Fruit fly (Drosophila melanogaster) whole organism, prepupa: ENCODE data around the gene Bdbt.

Source experiments
- Blimp-1 ChIP-seq: fragments of 200-800 bp; sonication (Bioruptor generic); optimal IDR thresholded peaks from 3 replicates; lab custom pipeline; 2017; ENCODE audit warnings: missing biosample characterization, missing genetic modification characterization, mild to moderate bottlenecking, moderate library complexity, missing genetic modification reagents
- CG10631 ChIP-seq: fragments of 200-800 bp; sonication (Bioruptor generic); optimal IDR thresholded peaks from 2 replicates; lab custom pipeline; 2016; ENCODE audit warnings: missing biosample characterization, missing genetic modification characterization
- CG11294 ChIP-seq: fragments of 200-800 bp; sonication (Bioruptor generic); IDR thresholded peaks from 2 replicates; pipeline ENCODE4 v1.3.6; 2022; ENCODE audit warnings: missing biosample characterization, missing genetic modification characterization
- CG1621 ChIP-seq: fragments of 200-800 bp; sonication (Bioruptor generic); optimal IDR thresholded peaks from 3 replicates; lab custom pipeline; 2018; ENCODE audit warnings: missing biosample characterization, mild to moderate bottlenecking, missing genetic modification characterization
- CG31627 ChIP-seq: fragments of 200-800 bp; sonication (Bioruptor generic); optimal IDR thresholded peaks from 3 replicates; lab custom pipeline; 2016; ENCODE audit warnings: missing biosample characterization, missing genetic modification characterization
- CG3919 ChIP-seq: fragments of 200-800 bp; sonication (Bioruptor generic); optimal IDR thresholded peaks from 3 replicates; lab custom pipeline; 2016; ENCODE audit warnings: missing biosample characterization, missing genetic modification characterization
- CG6163 ChIP-seq: fragments of 200-800 bp; sonication (Bioruptor generic); IDR thresholded peaks from 3 replicates; pipeline ENCODE4 v1.3.6; 2022; ENCODE audit warnings: missing biosample characterization, missing genetic modification characterization
- CG6854 ChIP-seq: fragments of 200-800 bp; sonication (Bioruptor generic); optimal IDR thresholded peaks from 2 replicates; lab custom pipeline; 2017; ENCODE audit warnings: missing biosample characterization, mild to moderate bottlenecking, missing genetic modification characterization
- CG7368 ChIP-seq: fragments of 200-800 bp; sonication (Bioruptor generic); optimal IDR thresholded peaks from 3 replicates; lab custom pipeline; 2016; ENCODE audit warnings: missing biosample characterization, missing genetic modification characterization
- CG8119 ChIP-seq: fragments of 200-800 bp; sonication (Bioruptor generic); IDR thresholded peaks from 3 replicates; pipeline ENCODE4 v1.3.6; 2022; ENCODE audit warnings: missing biosample characterization, missing genetic modification characterization
- CG8319 ChIP-seq: fragments of 200-800 bp; sonication (Bioruptor generic); optimal IDR thresholded peaks from 3 replicates; lab custom pipeline; 2016; ENCODE audit warnings: missing biosample characterization, missing genetic modification characterization
- CG8632 ChIP-seq: fragments of 200-800 bp; sonication (Bioruptor generic); optimal IDR thresholded peaks from 3 replicates; lab custom pipeline; 2016; ENCODE audit warnings: missing biosample characterization, missing genetic modification characterization
- Eip75B ChIP-seq: fragments of 200-800 bp; sonication (Bioruptor generic); optimal IDR thresholded peaks from 3 replicates; lab custom pipeline; 2016; ENCODE audit warnings: missing biosample characterization, missing genetic modification characterization
- Ets21C ChIP-seq: fragments of 200-800 bp; sonication (Bioruptor generic); optimal IDR thresholded peaks from 3 replicates; lab custom pipeline; 2016; ENCODE audit warnings: missing biosample characterization, missing genetic modification characterization
- Ets96B ChIP-seq: fragments of 200-800 bp; optimal IDR thresholded peaks from 2 replicates; lab custom pipeline; 2019; ENCODE audit warnings: missing biosample characterization, mild to moderate bottlenecking, missing genetic modification characterization, moderate library complexity
- Hr38 ChIP-seq: sonication (Bioruptor generic); optimal IDR thresholded peaks from 2 replicates; lab custom pipeline; 2016; ENCODE audit warnings: missing biosample characterization, missing genetic modification characterization
- Lpt ChIP-seq: fragments of 200-800 bp; sonication (Bioruptor generic); optimal IDR thresholded peaks from 3 replicates; lab custom pipeline; 2016; ENCODE audit warnings: missing biosample characterization, missing genetic modification characterization
- OdsH ChIP-seq: fragments of 200-800 bp; sonication (Bioruptor generic); optimal IDR thresholded peaks from 3 replicates; lab custom pipeline; 2016; ENCODE audit warnings: missing biosample characterization, missing genetic modification characterization
- Smox ChIP-seq: fragments of 200-800 bp; sonication (Bioruptor generic); optimal IDR thresholded peaks from 3 replicates; lab custom pipeline; 2016; ENCODE audit warnings: missing biosample characterization, missing genetic modification characterization
- Sox15 ChIP-seq: fragments of 200-800 bp; sonication (Bioruptor generic); optimal IDR thresholded peaks from 3 replicates; lab custom pipeline; 2016; ENCODE audit warnings: missing biosample characterization, missing genetic modification characterization
- achi ChIP-seq: fragments of 200-800 bp; sonication (Bioruptor generic); optimal IDR thresholded peaks from 3 replicates; lab custom pipeline; 2016; ENCODE audit warnings: missing biosample characterization, missing genetic modification characterization
- acj6 ChIP-seq: fragments of 200-800 bp; sonication (Bioruptor generic); optimal IDR thresholded peaks from 3 replicates; lab custom pipeline; 2016; ENCODE audit warnings: missing biosample characterization, missing genetic modification characterization
- cyc ChIP-seq: fragments of 200-800 bp; sonication (Bioruptor generic); optimal IDR thresholded peaks from 3 replicates; lab custom pipeline; 2016; ENCODE audit warnings: missing biosample characterization, missing genetic modification characterization
- dac ChIP-seq: fragments of 200-800 bp; sonication (Bioruptor generic); optimal IDR thresholded peaks from 2 replicates; lab custom pipeline; 2017; ENCODE audit warnings: missing biosample characterization, mild to moderate bottlenecking, missing genetic modification characterization
- esn ChIP-seq: fragments of 200-800 bp; sonication (Bioruptor generic); optimal IDR thresholded peaks from 2 replicates; lab custom pipeline; 2016; ENCODE audit warnings: missing biosample characterization, mild to moderate bottlenecking, missing genetic modification characterization, moderate library complexity
- fkh ChIP-seq: fragments of 200-800 bp; sonication (Bioruptor generic); optimal IDR thresholded peaks from 3 replicates; lab custom pipeline; 2017; ENCODE audit warnings: missing biosample characterization, mild to moderate bottlenecking, missing genetic modification characterization, moderate library complexity
- lz ChIP-seq: fragments of 200-800 bp; sonication (Bioruptor generic); optimal IDR thresholded peaks from 3 replicates; lab custom pipeline; 2016; ENCODE audit warnings: missing biosample characterization, missing genetic modification characterization
- salr ChIP-seq, 2 experiments: fragments of 200-800 bp; sonication (Bioruptor generic); optimal IDR thresholded peaks; 3 replicates each; lab custom pipeline; 2016 to 2018; ENCODE audit warnings: missing biosample characterization in 2 of 2, missing genetic modification characterization in 2 of 2, mild to moderate bottlenecking in 1 of 2
- ss ChIP-seq, 2 experiments: fragments of 200-800 bp; sonication (Bioruptor generic); optimal IDR thresholded peaks; 2 replicates in 1 of 2; 3 replicates in 1 of 2; lab custom pipeline; 2017 to 2018; ENCODE audit warnings: mild to moderate bottlenecking in 2 of 2, missing biosample characterization in 2 of 2, missing genetic modification characterization in 2 of 2, moderate library complexity in 1 of 2
- svp ChIP-seq: fragments of 200-800 bp; sonication (Bioruptor generic); peaks from one replicate; lab custom pipeline; 2016; ENCODE audit warnings: missing biosample characterization, missing genetic modification characterization
- topi ChIP-seq: fragments of 200-800 bp; sonication (Bioruptor generic); optimal IDR thresholded peaks from 3 replicates; lab custom pipeline; 2016; ENCODE audit warnings: missing biosample characterization, missing genetic modification characterization
- vri ChIP-seq: fragments of 200-800 bp; sonication (Bioruptor generic); optimal IDR thresholded peaks from 3 replicates; lab custom pipeline; 2016; ENCODE audit warnings: missing biosample characterization, mild to moderate bottlenecking, missing genetic modification characterization

The Bdbt gene

DNA sequence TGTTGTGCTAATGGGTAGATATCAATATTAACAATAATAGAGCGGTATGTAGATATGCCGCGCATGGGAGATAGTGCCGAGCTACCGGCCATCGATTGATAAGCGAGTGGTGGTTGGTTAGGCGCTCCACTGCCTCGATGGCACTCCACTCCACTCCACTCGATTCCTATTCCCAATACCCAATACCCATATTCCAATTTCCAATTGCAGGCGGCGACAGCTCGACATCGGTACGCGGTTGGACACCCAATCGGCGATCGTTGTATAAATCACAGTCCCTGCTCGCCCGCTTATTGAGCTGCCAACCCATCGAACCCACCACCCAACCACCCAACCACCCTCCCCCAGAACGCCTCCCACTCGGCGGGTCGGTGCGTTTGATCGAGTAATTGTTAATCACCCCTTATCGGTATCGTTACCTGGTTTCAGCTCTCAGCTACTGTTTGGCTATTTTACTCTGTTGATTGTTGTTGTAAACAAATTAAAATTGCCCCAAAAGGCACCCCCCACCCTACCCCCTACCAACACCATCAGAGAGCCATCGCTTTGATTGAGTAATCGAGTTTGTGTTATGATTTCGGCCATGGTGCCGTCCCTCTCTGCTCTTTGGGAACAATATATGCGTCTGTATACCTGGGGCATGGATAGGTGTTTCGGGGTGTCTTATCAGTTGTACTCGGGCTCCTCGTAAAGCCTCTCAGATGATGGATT, 37.6 kb downstream of the Bdbt start, which contains the start of gene HHEX:
Gene HHEX (minus strand): TSS at position 51 of the 711 bp plus-strand sequence.
- TF ChIP-seq Eip75B (GFP tag; lab: Kevin White, UChicago) = no peak
- no peak for TF ChIP-seq dac
- TF ChIP-seq Sox15 (GFP tag; lab: Kevin White, UChicago) = no peak
- peak; percentile 56 for TF ChIP-seq fkh
- no peak for TF ChIP-seq CG8319 (GFP tag; lab: Kevin White, UChicago)
- TF ChIP-seq cyc (GFP tag; lab: Kevin White, UChicago) = no peak
- TF ChIP-seq OdsH = no peak
- TF ChIP-seq Hr38 = no peak
- no peak for TF ChIP-seq CG6854 (GFP tag; lab: Kevin White, UChicago)
- no peak for TF ChIP-seq CG11294 (GFP tag; lab: Robert Waterston, UW)
- peak; percentile 63 for TF ChIP-seq vri (GFP tag; lab: Kevin White, UChicago)

DNA sequence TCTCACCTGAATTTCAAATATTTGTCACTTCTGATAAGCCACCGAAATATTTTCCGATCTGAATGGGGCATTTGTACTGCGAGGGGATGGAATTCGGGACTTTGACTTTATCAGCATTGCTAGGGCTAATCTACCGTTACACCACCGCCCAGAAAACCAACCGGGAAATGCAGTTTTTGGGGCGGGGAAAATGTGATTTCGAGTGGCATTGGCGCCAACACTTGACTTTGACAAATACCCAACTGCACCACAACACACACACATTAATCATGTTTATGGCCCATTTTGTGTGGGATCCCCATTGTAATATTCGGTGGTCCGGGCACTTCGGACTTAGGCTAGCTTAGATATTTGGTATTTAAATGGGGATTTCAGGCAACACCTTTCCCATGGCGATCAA, 39.7 kb downstream of the Bdbt start:
- TF ChIP-seq OdsH = no peak
- no peak for TF ChIP-seq CG8119
- no peak for TF ChIP-seq Smox (GFP tag; lab: Kevin White, UChicago)
- TF ChIP-seq Hr38 = no peak
- no peak for TF ChIP-seq ss (GFP tag; optimal IDR thresholded peaks at IDR 0.05; lab: Kevin White, UChicago)
- no peak for TF ChIP-seq CG8632 (GFP tag; lab: Kevin White, UChicago)
- no peak for TF ChIP-seq salr (GFP tag; optimal IDR thresholded peaks at IDR 0.05; lab: Kevin White, UChicago)
- no peak for TF ChIP-seq topi (GFP tag; lab: Kevin White, UChicago)
- no peak for TF ChIP-seq CG10631 (GFP tag; lab: Kevin White, UChicago)
- no peak for TF ChIP-seq CG8319 (GFP tag; lab: Kevin White, UChicago)
- TF ChIP-seq Ets96B (tag; lab: Kevin White, UChicago) = no peak
- no peak for TF ChIP-seq Ets21C (GFP tag; lab: Kevin White, UChicago)
- no peak for TF ChIP-seq CG31627 (GFP tag; lab: Kevin White, UChicago)

dm6 chr3R:21078211-21078610, 40.4 kb downstream of the Bdbt start:
- peak; percentile 42 for TF ChIP-seq vri (GFP tag; lab: Kevin White, UChicago)
- TF ChIP-seq acj6 (GFP tag; lab: Kevin White, UChicago) = no peak

DNA sequence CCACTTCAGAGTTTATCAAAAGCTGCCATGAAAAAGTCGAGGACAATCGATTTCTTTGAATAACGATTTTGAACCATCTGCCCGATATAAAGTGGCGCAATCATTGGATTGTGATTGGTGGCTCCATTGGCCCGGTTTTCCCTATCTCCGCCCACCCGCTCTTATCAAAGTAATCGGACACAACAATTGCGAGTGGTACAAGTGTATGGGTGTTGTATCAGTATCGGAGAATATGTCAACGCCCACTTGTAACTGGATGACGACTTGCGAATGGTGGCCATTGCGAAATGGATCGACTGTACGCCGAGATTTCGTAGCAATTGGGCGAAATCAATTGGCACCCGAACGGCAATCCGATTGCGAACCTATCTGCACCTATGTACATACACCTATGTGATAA, 41.1 kb downstream of the Bdbt start:
- TF ChIP-seq achi (GFP tag; lab: Kevin White, UChicago) = no peak
- TF ChIP-seq Hr38 = no peak
- no peak for TF ChIP-seq CG7368 (GFP tag; lab: Kevin White, UChicago)
- no peak for TF ChIP-seq Sox15 (GFP tag; lab: Kevin White, UChicago)
- no peak for TF ChIP-seq CG8319 (GFP tag; lab: Kevin White, UChicago)
- no peak for TF ChIP-seq svp (GFP tag; lab: Kevin White, UChicago)
- no peak for TF ChIP-seq ss (GFP tag; optimal IDR thresholded peaks at IDR 0.05; lab: Kevin White, UChicago)
- TF ChIP-seq lz (GFP tag; lab: Kevin White, UChicago) = no peak
- TF ChIP-seq esn = no peak
- TF ChIP-seq Ets21C (GFP tag; lab: Kevin White, UChicago) = no peak
- no peak for TF ChIP-seq topi (GFP tag; lab: Kevin White, UChicago)
- no peak for TF ChIP-seq Lpt
- TF ChIP-seq Blimp-1 (GFP tag; lab: Kevin White, UChicago) = no peak
- no peak for TF ChIP-seq CG6163 (GFP tag; lab: Robert Waterston, UW)
- TF ChIP-seq CG3919 = no peak
- no peak for TF ChIP-seq acj6 (GFP tag; lab: Kevin White, UChicago)
- no peak for TF ChIP-seq CG8632 (GFP tag; lab: Kevin White, UChicago)
- TF ChIP-seq, all 60 proteins: peak for 0

DNA sequence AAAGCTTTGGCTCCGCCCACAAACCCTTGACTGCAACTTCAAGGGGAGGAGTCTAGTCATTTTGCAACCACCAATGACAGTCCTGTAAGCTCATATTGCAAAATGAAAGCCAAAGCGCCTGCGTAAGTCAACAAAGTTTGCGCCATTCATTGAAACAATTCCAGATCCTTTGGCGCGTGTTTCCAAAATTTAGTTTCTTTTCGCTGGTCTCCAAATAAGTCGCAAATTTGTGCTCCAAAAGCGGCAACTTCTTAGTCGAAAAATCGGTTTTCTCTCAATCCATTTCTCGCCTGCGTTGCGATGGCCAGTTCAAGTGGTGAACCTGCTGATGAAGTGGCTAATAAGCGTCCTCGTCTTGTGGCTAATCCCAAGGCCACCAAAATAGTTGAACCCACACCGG, 44.9 kb downstream of the Bdbt start, which contains the start of gene dmrt93B:
Gene dmrt93B (plus strand): TSS at position 301 of the 400 bp plus-strand sequence.
- TF ChIP-seq Lpt (no peak), CG1621 (tag; lab: Kevin White, UChicago) (no peak), salr (GFP tag; optimal IDR thresholded peaks at IDR 0.05; lab: Kevin White, UChicago) (no peak)
